Worm (Caenorhabditis elegans): ENCODE measurements around the gene D1005.10.

- TF ChIP-seq cog-1 (tag; optimal IDR thresholded peaks at IDR 0.05) = no peak
- TF ChIP-seq tab-1 (GFP tag; IDR thresholded peaks at IDR 0.05) = no peak
- TF ChIP-seq T22C8.4 (GFP tag; IDR thresholded peaks at IDR 0.05) = no peak
- no peak for TF ChIP-seq med-1 (GFP tag; optimal IDR thresholded peaks at IDR 0.05; ENCODE audit: insufficient read depth)
- TF ChIP-seq klf-2 (GFP tag; conservative IDR thresholded peaks at IDR 0.05) = no peak
These were observed 45.8 kb downstream of the D1005.10 start, which contains the start of gene sedl-1 for ce11 chrX:1440161-1440560.

All from whole organism, midembryonic.